Worm (Caenorhabditis elegans): Measurements from ENCODE around the gene K07E1.1.

DNA sequence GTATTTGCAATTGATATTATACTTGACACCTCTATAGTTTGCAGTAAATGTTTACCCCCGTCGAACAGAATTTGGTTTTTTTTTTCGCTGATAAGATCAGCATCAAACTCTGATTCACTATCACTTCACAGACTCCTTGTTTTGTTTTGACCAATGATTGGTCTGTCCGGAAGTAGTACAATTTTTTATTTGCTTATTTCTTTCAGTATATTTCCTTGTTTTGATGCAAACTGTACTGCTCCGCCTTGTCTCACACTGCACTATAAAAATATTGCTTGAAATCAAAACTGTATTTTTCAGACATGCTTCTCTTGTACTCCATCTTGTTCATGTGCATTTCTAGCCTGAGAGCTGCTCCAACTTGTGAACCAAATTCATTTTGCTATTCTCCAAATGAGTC is 6.6 kb downstream of the K07E1.1 start, which contains the start of gene M03A1.3:
- no peak for TF ChIP-seq ref-1 (GFP tag; conservative IDR thresholded peaks at IDR 0.05)
- TF ChIP-seq ztf-23 (GFP tag; IDR thresholded peaks at IDR 0.05), result no peak
- TF ChIP-seq T22C8.4 (GFP tag; IDR thresholded peaks at IDR 0.05), result no peak
- no peak for TF ChIP-seq ztf-29 (GFP tag; IDR thresholded peaks at IDR 0.05)
- no peak for TF ChIP-seq klf-2 (GFP tag; conservative IDR thresholded peaks at IDR 0.05)
- TF ChIP-seq tab-1 (GFP tag; IDR thresholded peaks at IDR 0.05), result no peak
- no peak for TF ChIP-seq flt-1 (GFP tag; IDR thresholded peaks at IDR 0.05)
- TF ChIP-seq cog-1 (tag; optimal IDR thresholded peaks at IDR 0.05), result no peak

Data from whole organism, midembryonic.